Worm (Caenorhabditis elegans) whole organism, L2 larva: ENCODE data around the gene mrpl-16.

ENCODE experiments used
- C34F6.9 ChIP-seq: fragments of 150-350 bp; optimal IDR thresholded peaks from 2 replicates; lab custom pipeline; 2014; ENCODE audit warnings: missing biosample characterization, missing genetic modification characterization
- F13H6.1 ChIP-seq: sonication (generic microtip); optimal IDR thresholded peaks from 2 replicates; lab custom pipeline; 2016; ENCODE audit warnings: missing genetic modification characterization, missing compliant biosample characterization
- R02D3.7 ChIP-seq: fragments of 150-350 bp; optimal IDR thresholded peaks from 2 replicates; lab custom pipeline; 2014; ENCODE audit warnings: missing biosample characterization, missing genetic modification characterization
- Y55F3AM.14 ChIP-seq: fragments of 200-800 bp; sonication (Bioruptor generic); optimal IDR thresholded peaks from 2 replicates; lab custom pipeline; 2018; ENCODE audit warnings: mild to moderate bottlenecking, missing genetic modification characterization, missing compliant biosample characterization
- ZK546.5 ChIP-seq: sonication (generic microtip); optimal IDR thresholded peaks from 2 replicates; lab custom pipeline; 2017; ENCODE audit warnings: missing biosample characterization, missing genetic modification characterization
- alr-1 ChIP-seq: fragments of 150-350 bp; optimal IDR thresholded peaks from 2 replicates; lab custom pipeline; 2014; ENCODE audit warnings: missing biosample characterization, missing genetic modification characterization
- aly-2 ChIP-seq: fragments of 150-350 bp; optimal IDR thresholded peaks from 2 replicates; lab custom pipeline; 2014; ENCODE audit warnings: missing biosample characterization, missing genetic modification characterization
- blmp-1 ChIP-seq: sonication (generic microtip); optimal IDR thresholded peaks from 2 replicates; lab custom pipeline; 2017; ENCODE audit warnings: missing genetic modification characterization, mild to moderate bottlenecking, missing compliant biosample characterization, antibody characterized with exemption, moderate library complexity; ENCODE audit not compliant: insufficient read depth
- ceh-16 ChIP-seq: fragments of 150-350 bp; optimal IDR thresholded peaks from 2 replicates; lab custom pipeline; 2014; ENCODE audit warnings: missing biosample characterization, missing genetic modification characterization
- ceh-82 ChIP-seq: fragments of 150-350 bp; optimal IDR thresholded peaks from 2 replicates; lab custom pipeline; 2014; ENCODE audit warnings: missing biosample characterization, missing genetic modification characterization
- crh-2 ChIP-seq: sonication (generic microtip); optimal IDR thresholded peaks from 2 replicates; lab custom pipeline; 2017; ENCODE audit warnings: missing biosample characterization, missing genetic modification characterization
- dmd-4 ChIP-seq: sonication (generic microtip); optimal IDR thresholded peaks from 2 replicates; lab custom pipeline; 2017; ENCODE audit warnings: missing biosample characterization, missing genetic modification characterization
- egl-27 ChIP-seq: sonication (generic microtip); optimal IDR thresholded peaks from 3 replicates; lab custom pipeline; 2017; ENCODE audit warnings: missing biosample characterization, missing genetic modification reagents, missing genetic modification characterization
- elt-1 ChIP-seq: fragments of 150-350 bp; optimal IDR thresholded peaks from 2 replicates; lab custom pipeline; 2014; ENCODE audit warnings: missing biosample characterization, missing genetic modification characterization
- fos-1 ChIP-seq: fragments of 150-350 bp; optimal IDR thresholded peaks from 2 replicates; lab custom pipeline; 2014; ENCODE audit warnings: missing biosample characterization, missing genetic modification characterization
- lin-11 ChIP-seq: fragments of 150-350 bp; sonication (generic microtip); optimal IDR thresholded peaks from 2 replicates; lab custom pipeline; 2014; ENCODE audit warnings: missing biosample characterization, missing genetic modification characterization, inconsistent platforms, mixed read lengths
- lin-13 ChIP-seq: fragments of 150-350 bp; optimal IDR thresholded peaks from 2 replicates; lab custom pipeline; 2014; ENCODE audit warnings: missing biosample characterization, missing genetic modification reagents, missing genetic modification characterization
- lsy-2 ChIP-seq, 2 experiments: fragments of 150-350 bp in 1 of 2; sonication (generic microtip) in 1 of 2; optimal IDR thresholded peaks; 2 replicates each; lab custom pipeline; 2014 to 2017; ENCODE audit warnings: missing biosample characterization in 2 of 2, missing genetic modification characterization in 2 of 2
- mab-5 ChIP-seq: fragments of 150-350 bp; optimal IDR thresholded peaks from 2 replicates; lab custom pipeline; 2014; ENCODE audit warnings: missing biosample characterization, missing genetic modification characterization
- mbf-1 ChIP-seq: sonication (generic microtip); optimal IDR thresholded peaks from 2 replicates; lab custom pipeline; 2017; ENCODE audit warnings: missing biosample characterization, missing genetic modification characterization
- mdl-1 ChIP-seq, 2 experiments: fragments of 150-350 bp in 1 of 2; sonication (generic microtip) in 1 of 2; optimal IDR thresholded peaks; 2 replicates each; lab custom pipeline; 2017; ENCODE audit warnings: missing biosample characterization in 2 of 2, missing genetic modification characterization in 2 of 2
- nhr-10 ChIP-seq: sonication (generic microtip); optimal IDR thresholded peaks from 2 replicates; lab custom pipeline; 2017; ENCODE audit warnings: missing biosample characterization, missing genetic modification characterization
- nhr-11 ChIP-seq: fragments of 150-350 bp; optimal IDR thresholded peaks from 2 replicates; lab custom pipeline; 2014; ENCODE audit warnings: missing biosample characterization, missing genetic modification characterization
- nhr-129 ChIP-seq: fragments of 150-350 bp; optimal IDR thresholded peaks from 2 replicates; lab custom pipeline; 2014; ENCODE audit warnings: missing biosample characterization, missing genetic modification characterization
- nhr-21 ChIP-seq: fragments of 150-350 bp; optimal IDR thresholded peaks from 2 replicates; lab custom pipeline; 2014; ENCODE audit warnings: missing biosample characterization, missing genetic modification characterization
- nhr-23 ChIP-seq: fragments of 150-350 bp; optimal IDR thresholded peaks from 2 replicates; lab custom pipeline; 2014; ENCODE audit warnings: missing biosample characterization, missing genetic modification reagents, missing genetic modification characterization
- nhr-237 ChIP-seq: fragments of 150-350 bp; optimal IDR thresholded peaks from 2 replicates; lab custom pipeline; 2014; ENCODE audit warnings: missing biosample characterization, missing genetic modification characterization
- nhr-25 ChIP-seq: fragments of 150-350 bp; sonication (generic microtip); optimal IDR thresholded peaks from 3 replicates; lab custom pipeline; 2014; ENCODE audit warnings: missing biosample characterization, missing genetic modification characterization
- nhr-6 ChIP-seq: fragments of 150-350 bp; optimal IDR thresholded peaks from 2 replicates; lab custom pipeline; 2014; ENCODE audit warnings: missing biosample characterization, missing genetic modification characterization
- nhr-77 ChIP-seq: fragments of 150-350 bp; optimal IDR thresholded peaks from 2 replicates; lab custom pipeline; 2014; ENCODE audit warnings: missing biosample characterization, missing genetic modification characterization
- peb-1 ChIP-seq: fragments of 150-350 bp; optimal IDR thresholded peaks from 2 replicates; lab custom pipeline; 2014; ENCODE audit warnings: missing biosample characterization, missing genetic modification characterization
- sem-4 ChIP-seq: fragments of 150-350 bp; optimal IDR thresholded peaks from 2 replicates; lab custom pipeline; 2014; ENCODE audit warnings: missing biosample characterization, missing genetic modification reagents, missing genetic modification characterization
- skn-1 ChIP-seq: sonication (generic microtip); optimal IDR thresholded peaks from 2 replicates; lab custom pipeline; 2017; ENCODE audit warnings: missing biosample characterization, missing genetic modification characterization
- sma-3 ChIP-seq: sonication (generic microtip); optimal IDR thresholded peaks from 2 replicates; lab custom pipeline; 2016; ENCODE audit warnings: missing genetic modification reagents, missing genetic modification characterization, missing compliant biosample characterization
- sma-9 ChIP-seq, 2 experiments: fragments of 150-350 bp in 1 of 2; sonication (generic microtip) in 1 of 2; optimal IDR thresholded peaks; 2 replicates each; lab custom pipeline; 2014 to 2016; ENCODE audit warnings: missing genetic modification characterization in 2 of 2, mild to moderate bottlenecking in 1 of 2, missing biosample characterization in 1 of 2, missing compliant biosample characterization in 1 of 2, missing genetic modification reagents in 1 of 2, moderate library complexity in 1 of 2
- snpc-4 ChIP-seq: fragments of 150-350 bp; optimal IDR thresholded peaks from 2 replicates; lab custom pipeline; 2014; ENCODE audit warnings: missing biosample characterization, missing genetic modification characterization
- unc-39 ChIP-seq: fragments of 150-350 bp; optimal IDR thresholded peaks from 2 replicates; lab custom pipeline; 2014; ENCODE audit warnings: missing biosample characterization, missing genetic modification characterization
- unc-55 ChIP-seq: fragments of 150-350 bp; sonication (generic microtip); optimal IDR thresholded peaks from 3 replicates; lab custom pipeline; 2014; ENCODE audit warnings: missing biosample characterization, missing genetic modification reagents, missing genetic modification characterization
- zag-1 ChIP-seq: fragments of 150-350 bp; optimal IDR thresholded peaks from 2 replicates; lab custom pipeline; 2014; ENCODE audit warnings: missing biosample characterization, missing genetic modification characterization
- ztf-11 ChIP-seq: sonication (generic microtip); optimal IDR thresholded peaks from 2 replicates; lab custom pipeline; 2017; ENCODE audit warnings: missing biosample characterization, missing genetic modification characterization
- ztf-4 ChIP-seq: fragments of 150-350 bp; optimal IDR thresholded peaks from 2 replicates; lab custom pipeline; 2014; ENCODE audit warnings: missing biosample characterization, missing genetic modification characterization

mrpl-16 gene

DNA sequence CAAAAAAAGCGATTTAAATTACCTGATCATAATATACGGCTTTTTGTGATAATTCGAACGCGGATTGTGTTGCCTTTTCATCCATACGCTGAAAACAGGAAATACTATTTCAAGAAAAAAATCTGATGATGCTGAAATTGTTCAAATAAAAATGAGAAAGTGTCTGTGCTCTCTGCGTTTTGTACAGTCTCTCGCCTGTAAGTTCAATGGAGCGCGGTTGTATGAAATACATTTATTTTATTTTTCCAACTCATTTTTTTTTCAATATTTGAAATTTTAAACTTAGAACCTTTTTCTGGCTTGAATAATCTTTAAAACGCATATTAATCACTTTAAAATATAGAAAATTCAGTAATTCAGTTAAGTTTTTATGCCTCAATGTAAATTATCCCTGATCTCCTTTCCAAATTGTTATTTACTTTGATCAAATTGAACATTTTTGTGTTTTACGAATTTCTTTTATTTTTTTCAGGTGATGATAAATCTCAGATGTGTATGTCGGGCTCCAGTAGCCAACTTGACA, at the start of gene mrpl-16, which contains the start of gene clp-2:
Gene mrpl-16 (plus strand): TSS at position 473 of the 523 bp plus-strand sequence.
Gene clp-2 (minus strand): TSS at position 94 of the 523 bp plus-strand sequence.
- TF ChIP-seq nhr-77 (no peak), R02D3.7 (no peak), lsy-2 (tag; optimal IDR thresholded peaks at IDR 0.05; lab: Kevin White, UChicago) (peak in 1 of 2 experiments; percentile 59), C34F6.9 (tag; lab: Kevin White, UChicago) (peak; percentile 58), ceh-82 (tag; lab: Kevin White, UChicago) (no peak), unc-39 (tag; lab: Kevin White, UChicago) (no peak), nhr-6 (tag; lab: Kevin White, UChicago) (no peak), ztf-11 (tag; lab: Kevin White, UChicago) (no peak), sma-9 (GFP tag; optimal IDR thresholded peaks at IDR 0.05; lab: Kevin White, UChicago) (no peak), sma-9 (tag; optimal IDR thresholded peaks at IDR 0.05; lab: Kevin White, UChicago) (no peak), nhr-21 (tag; lab: Kevin White, UChicago) (no peak), alr-1 (tag; lab: Kevin White, UChicago) (no peak), skn-1 (tag; lab: Kevin White, UChicago) (no peak), peb-1 (tag; lab: Kevin White, UChicago) (no peak), sem-4 (tag; lab: Kevin White, UChicago) (no peak), mdl-1 (tag; optimal IDR thresholded peaks at IDR 0.05; lab: Kevin White, UChicago) (no peak), blmp-1 (no peak), nhr-237 (tag; lab: Kevin White, UChicago) (no peak), nhr-11 (no peak), zag-1 (tag; lab: Kevin White, UChicago) (no peak), unc-55 (GFP tag; lab: Kevin White, UChicago) (peak; percentile 59), crh-2 (peak; percentile 12), mbf-1 (no peak), nhr-23 (tag; lab: Kevin White, UChicago) (no peak), nhr-129 (tag; lab: Kevin White, UChicago) (no peak), dmd-4 (tag; lab: Kevin White, UChicago) (no peak), elt-1 (no peak), ztf-4 (no peak), sma-3 (GFP tag; lab: Kevin White, UChicago) (no peak)
- TF ChIP-seq, all 48 proteins: peak for 4

ce11 chrIII:4655402-4655801, 48.8 kb upstream of the mrpl-16 start, which contains the start of gene T23F11.2:
TSS of gene T23F11.2 (minus strand) at chrIII:4655502.
- TF ChIP-seq nhr-77 (no peak), lsy-2 (tag; optimal IDR thresholded peaks at IDR 0.05; lab: Kevin White, UChicago) (no peak), F13H6.1 (tag; lab: Kevin White, UChicago) (no peak), alr-1 (tag; lab: Kevin White, UChicago) (no peak), skn-1 (tag; lab: Kevin White, UChicago) (no peak), aly-2 (tag; lab: Kevin White, UChicago) (no peak), zag-1 (tag; lab: Kevin White, UChicago) (no peak), mdl-1 (tag; optimal IDR thresholded peaks at IDR 0.05; lab: Kevin White, UChicago) (no peak), nhr-10 (no peak), nhr-25 (tag; lab: Kevin White, UChicago) (no peak), fos-1 (tag; lab: Kevin White, UChicago) (no peak), snpc-4 (tag; lab: Kevin White, UChicago) (no peak), unc-55 (GFP tag; lab: Kevin White, UChicago) (no peak), peb-1 (tag; lab: Kevin White, UChicago) (no peak), R02D3.7 (no peak)

- TF ChIP-seq lin-13, result peak; percentile 36
- peak; percentile 91 for TF ChIP-seq unc-55 (GFP tag; lab: Kevin White, UChicago)
- TF ChIP-seq nhr-6 (tag; lab: Kevin White, UChicago), result no peak
- TF ChIP-seq crh-2, result peak; percentile 72
- TF ChIP-seq fos-1 (tag; lab: Kevin White, UChicago), result no peak
- peak; percentile 55 to 70 for TF ChIP-seq lsy-2 (tag; optimal IDR thresholded peaks at IDR 0.05; lab: Kevin White, UChicago)
- TF ChIP-seq mdl-1 (tag; optimal IDR thresholded peaks at IDR 0.05; lab: Kevin White, UChicago), result peak in 1 of 2 experiments; percentile 32
- TF ChIP-seq zag-1 (tag; lab: Kevin White, UChicago), result peak; percentile 88
- TF ChIP-seq nhr-129 (tag; lab: Kevin White, UChicago), result peak; percentile 68
- no peak for TF ChIP-seq ZK546.5 (tag; lab: Kevin White, UChicago)
- peak; percentile 28 for TF ChIP-seq snpc-4 (tag; lab: Kevin White, UChicago)
- TF ChIP-seq sem-4 (tag; lab: Kevin White, UChicago), result peak; percentile 42
- TF ChIP-seq sma-9 (GFP tag; optimal IDR thresholded peaks at IDR 0.05; lab: Kevin White, UChicago), result peak; percentile 35
- TF ChIP-seq sma-9 (tag; optimal IDR thresholded peaks at IDR 0.05; lab: Kevin White, UChicago), result no peak
- peak; percentile 69 for TF ChIP-seq Y55F3AM.14 (GFP tag; lab: Kevin White, UChicago)
- TF ChIP-seq F13H6.1 (tag; lab: Kevin White, UChicago), result peak; percentile 63
- TF ChIP-seq mab-5 (tag; lab: Kevin White, UChicago), result peak; percentile 40
- TF ChIP-seq C34F6.9 (tag; lab: Kevin White, UChicago), result peak; percentile 83
- no peak for TF ChIP-seq ceh-16
- peak; percentile 70 for TF ChIP-seq lin-11 (tag; lab: Kevin White, UChicago)
- TF ChIP-seq nhr-77, result no peak
- peak; percentile 45 for TF ChIP-seq egl-27 (tag; lab: Kevin White, UChicago)
Measured at ce11 chrIII:4656415-4656814, 47.8 kb upstream of the mrpl-16 start.
